Fruit fly (Drosophila melanogaster) Kc167 (cell line): Measurements from ENCODE around the gene CG15322.

ENCODE experiments used
- Myc ChIP-seq: fragments of >200 bp; optimal IDR thresholded peaks from 2 replicates; lab custom pipeline; 2017; ENCODE audit warnings: missing external identifiers
- Sin3A ChIP-seq: fragments of >200 bp; optimal IDR thresholded peaks from 2 replicates; lab custom pipeline; 2018; ENCODE audit warnings: missing external identifiers
- h ChIP-seq: fragments of >200 bp; optimal IDR thresholded peaks from 3 replicates; lab custom pipeline; 2018; ENCODE audit warnings: missing external identifiers
- psq ChIP-seq: fragments of >200 bp; optimal IDR thresholded peaks from 2 replicates; lab custom pipeline; 2017; ENCODE audit warnings: missing external identifiers
- ttk ChIP-seq: sonication (Bioruptor generic); optimal IDR thresholded peaks from 2 replicates; lab custom pipeline; 2017; ENCODE audit warnings: missing external identifiers

DNA sequence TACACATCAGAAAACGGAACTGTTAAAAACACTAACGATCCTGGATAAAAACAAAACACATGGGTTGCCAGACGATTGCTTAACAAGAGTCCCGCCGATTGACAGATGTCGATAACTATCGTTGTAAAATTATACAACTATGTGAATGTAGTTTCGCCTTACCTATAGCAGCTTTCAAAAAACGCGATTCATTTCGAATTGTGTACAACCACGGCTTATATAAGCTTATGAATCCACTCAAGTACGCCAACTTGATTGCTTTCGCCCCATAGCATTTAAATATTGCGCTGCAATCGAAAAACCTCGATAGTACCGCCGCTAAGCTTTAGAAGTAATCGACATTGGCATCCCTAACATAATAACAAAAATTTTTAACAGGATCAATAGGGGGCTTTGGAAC is 36.5 kb downstream of the CG15322 start, which contains the start of the genes CG9581 and CG9578:
- TF ChIP-seq Myc (lab: Kevin White, UChicago) (no peak), Sin3A (no peak), ttk (lab: Kevin White, UChicago) (no peak), psq (no peak), h (lab: Kevin White, UChicago) (no peak)
